Worm (Caenorhabditis elegans): ENCODE measurements around the gene trpp-3.

The trpp-3 gene

ce11 chrIII:9490783-9491547 is 34.4 kb upstream of the trpp-3 start, which contains the start of the genes dars-1 and ctr-9:
Gene dars-1 (minus strand): TSS chrIII:9491215.
Gene ctr-9 (plus strand): TSS chrIII:9491396.
- 0 out of 2 replicates have a peak, but pooled peaks have one; percentile 42 for TF ChIP-seq Y53G8AR.9 (GFP tag; conservative IDR thresholded peaks at IDR 0.05)
- no peak for TF ChIP-seq attf-5 (GFP tag; optimal IDR thresholded peaks at IDR 0.05)
- TF ChIP-seq tbp1 (GFP tag; optimal IDR thresholded peaks at IDR 0.05): no peak
- TF ChIP-seq lsl-1 (GFP tag; optimal IDR thresholded peaks at IDR 0.05): no peak
- no peak for TF ChIP-seq rcor-1 (GFP tag; IDR thresholded peaks at IDR 0.05)
- peak; percentile 0 for TF ChIP-seq snpc-3.4 (tag; optimal IDR thresholded peaks at IDR 0.05)
- no peak for TF ChIP-seq ama-1 (optimal IDR thresholded peaks at IDR 0.05)
- TF ChIP-seq ama-1 (GFP tag; optimal IDR thresholded peaks at IDR 0.05): no peak
- TF ChIP-seq snpc-1.1 (tag; optimal IDR thresholded peaks at IDR 0.05; ENCODE audit: insufficient read depth): no peak
- peak; percentile 30; the same call in 1 of the 2 replicates for TF ChIP-seq cebp-1 (GFP tag; IDR thresholded peaks at IDR 0.05)
- TF ChIP-seq cebp-1 (tag; optimal IDR thresholded peaks at IDR 0.05): peak; percentile 87

DNA sequence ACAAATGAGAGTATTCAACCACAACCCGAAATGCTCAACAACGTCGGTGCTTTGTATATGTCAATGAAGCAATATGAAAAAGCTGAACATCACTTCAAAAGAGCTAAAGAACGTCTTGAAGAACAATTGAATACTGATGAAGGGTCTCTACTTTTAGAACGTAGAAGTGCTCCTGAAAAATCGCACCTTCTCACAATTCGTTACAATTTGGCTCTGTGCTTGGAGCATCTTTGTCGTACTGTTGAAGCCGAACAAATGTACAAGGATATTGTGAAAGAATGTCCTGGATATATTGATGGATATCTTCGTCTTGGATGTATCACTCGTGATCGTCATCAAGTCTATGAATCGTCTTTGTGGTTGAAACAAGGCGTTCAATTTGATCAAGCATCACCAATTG is 31.1 kb upstream of the trpp-3 start:
- TF ChIP-seq F33H1.4 (GFP tag; IDR thresholded peaks at IDR 0.05): no peak

DNA sequence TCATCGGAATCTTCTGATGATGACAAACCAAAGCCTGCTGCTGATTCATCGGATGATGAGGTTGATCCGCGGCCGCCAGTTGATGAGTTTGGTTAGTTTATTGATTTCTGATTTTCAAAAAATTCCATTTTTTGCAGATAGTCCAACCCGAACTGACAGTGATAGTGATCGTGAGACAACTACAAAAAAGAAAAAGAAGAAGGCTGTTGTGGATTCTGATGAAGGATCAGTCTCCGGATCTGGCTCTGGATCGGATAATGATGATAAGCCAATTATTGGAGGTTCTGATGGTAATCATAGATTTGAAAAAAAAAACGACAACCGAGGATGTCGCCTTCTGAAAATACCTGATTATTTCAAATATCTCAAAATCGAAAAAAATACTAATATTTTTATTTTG is 29.3 kb upstream of the trpp-3 start:
- no peak for TF ChIP-seq let-526 (GFP tag; IDR thresholded peaks at IDR 0.05)
- TF ChIP-seq pbrm-1 (GFP tag; IDR thresholded peaks at IDR 0.05): no peak
- TF ChIP-seq F57A8.1 (GFP tag; optimal IDR thresholded peaks at IDR 0.05): no peak
- no peak for TF ChIP-seq unc-62 (GFP tag; optimal IDR thresholded peaks at IDR 0.05)
- TF ChIP-seq mel-28 (tag; optimal IDR thresholded peaks at IDR 0.05; ENCODE audit: borderline replicate concordance): no peak
- no peak for TF ChIP-seq ceh-91 (GFP tag; IDR thresholded peaks at IDR 0.05)
- TF ChIP-seq snpc-3.4 (tag; optimal IDR thresholded peaks at IDR 0.05): no peak
- no peak for TF ChIP-seq nhr-90 (tag; optimal IDR thresholded peaks at IDR 0.05)
- no peak for TF ChIP-seq Y95B8A.8 (GFP tag; IDR thresholded peaks at IDR 0.05)
- no peak for TF ChIP-seq lin-35 (GFP tag; optimal IDR thresholded peaks at IDR 0.05)
- no peak for TF ChIP-seq efl-1 (GFP tag; optimal IDR thresholded peaks at IDR 0.05)
- no peak for TF ChIP-seq F22D6.2 (tag; optimal IDR thresholded peaks at IDR 0.05)
- TF ChIP-seq F52B5.7 (tag; optimal IDR thresholded peaks at IDR 0.05): no peak
- TF ChIP-seq B0019.2 (GFP tag; conservative IDR thresholded peaks at IDR 0.05): no peak
- TF ChIP-seq ekl-4 (GFP tag; IDR thresholded peaks at IDR 0.05): no peak
- no peak for TF ChIP-seq lin-40 (tag; optimal IDR thresholded peaks at IDR 0.05)
- no peak for TF ChIP-seq akir-1 (GFP tag; optimal IDR thresholded peaks at IDR 0.05)
- no peak for TF ChIP-seq rec-8 (tag; optimal IDR thresholded peaks at IDR 0.05)
- TF ChIP-seq aptf-2 (GFP tag; conservative IDR thresholded peaks at IDR 0.05): no peak

- TF ChIP-seq madf-3 (GFP tag; IDR thresholded peaks at IDR 0.05): no peak
- TF ChIP-seq zfh-2 (GFP tag; conservative IDR thresholded peaks at IDR 0.05): no peak
- no peak for TF ChIP-seq B0035.1 (tag; optimal IDR thresholded peaks at IDR 0.05)
- TF ChIP-seq Y95B8A.8 (GFP tag; IDR thresholded peaks at IDR 0.05): no peak
- TF ChIP-seq gei-17 (GFP tag; optimal IDR thresholded peaks at IDR 0.05): no peak
- no peak for TF ChIP-seq efl-1 (GFP tag; optimal IDR thresholded peaks at IDR 0.05)
- no peak for TF ChIP-seq T26A5.8 (tag; optimal IDR thresholded peaks at IDR 0.05)
- TF ChIP-seq D2030.7 (GFP tag; IDR thresholded peaks at IDR 0.05): no peak
- no peak for TF ChIP-seq Y56A3A.18 (GFP tag; IDR thresholded peaks at IDR 0.05)
- no peak for TF ChIP-seq lag-1 (GFP tag; IDR thresholded peaks at IDR 0.05)
- no peak for TF ChIP-seq F57C9.4 (tag; optimal IDR thresholded peaks at IDR 0.05)
- no peak for TF ChIP-seq sptf-2 (GFP tag; optimal IDR thresholded peaks at IDR 0.05)
- no peak for TF ChIP-seq F23B12.7 (tag; optimal IDR thresholded peaks at IDR 0.05; ENCODE audit: insufficient read depth)
- TF ChIP-seq let-607 (tag; optimal IDR thresholded peaks at IDR 0.05): no peak
- TF ChIP-seq B0261.1 (tag; optimal IDR thresholded peaks at IDR 0.05): no peak
- no peak for TF ChIP-seq nhr-179 (tag; optimal IDR thresholded peaks at IDR 0.05)
Measured at ce11 chrIII:9497412-9497811, 27.9 kb upstream of the trpp-3 start.

Measured in whole organism, young adult.